Worm (Caenorhabditis elegans) whole organism, L4 larva: ENCODE data around the gene srbc-44.

Experiments
- dpl-1 ChIP-seq: fragments of 150-350 bp; optimal IDR thresholded peaks from 2 replicates; lab custom pipeline; 2014; ENCODE audit warnings: missing biosample characterization, missing genetic modification reagents, missing genetic modification characterization
- nhr-6 ChIP-seq: fragments of 150-350 bp; optimal IDR thresholded peaks from 2 replicates; lab custom pipeline; 2014; ENCODE audit warnings: missing biosample characterization, missing genetic modification characterization
- skn-1 ChIP-seq: fragments of 150-350 bp; optimal IDR thresholded peaks from 2 replicates; lab custom pipeline; 2014; ENCODE audit warnings: missing biosample characterization, missing genetic modification characterization
- snpc-4 ChIP-seq: fragments of 150-350 bp; optimal IDR thresholded peaks from 2 replicates; lab custom pipeline; 2014; ENCODE audit warnings: missing biosample characterization, missing genetic modification characterization
- tra-1 ChIP-seq: fragments of 200-800 bp; sonication (Bioruptor generic); IDR thresholded peaks from 2 replicates; pipeline ENCODE4 v1.3.6; 2022; ENCODE audit warnings: missing genetic modification reagents, missing genetic modification characterization, missing compliant biosample characterization
- unc-62 ChIP-seq, 3 experiments: fragments of 150-350 bp in 1 of 3; sonication (generic microtip); optimal IDR thresholded peaks in 2 of 3; peaks in 1 of 3; 1 replicate in 1 of 3; 2 replicates in 2 of 3; lab custom pipeline; 2014 to 2017; ENCODE audit warnings: missing biosample characterization in 3 of 3, missing genetic modification characterization in 3 of 3, missing genetic modification reagents in 3 of 3, missing genotype in 1 of 3

- TF ChIP-seq tra-1 (GFP tag; lab: Robert Waterston, UW) (no peak), dpl-1 (no peak), unc-62 (GFP tag; optimal IDR thresholded peaks at IDR 0.05 in 1 of 2; lab: Kevin White, UChicago) (no peak), unc-62 (tag; optimal IDR thresholded peaks at IDR 0.05; lab: Kevin White, UChicago) (no peak), snpc-4 (tag; lab: Kevin White, UChicago) (no peak), skn-1 (tag; lab: Kevin White, UChicago) (no peak), nhr-6 (no peak)
These were observed 38.9 kb upstream of the srbc-44 start, which contains the start of gene ugt-15 for ce11 chrV:12827219-12827618.
